Worm (Caenorhabditis elegans) whole organism, young adult: Measurements from ENCODE around the gene fipr-12.

ENCODE experiments used
- B0261.1 ChIP-seq: sonication (generic microtip); optimal IDR thresholded peaks from 2 replicates; lab custom pipeline; 2016; ENCODE audit warnings: mild to moderate bottlenecking, missing genetic modification characterization, moderate library complexity, missing compliant biosample characterization
- C17E4.6 ChIP-seq: fragments of 200-800 bp; sonication (Bioruptor generic); IDR thresholded peaks from 2 replicates; pipeline ENCODE4 v1.3.6; 2022; ENCODE audit warnings: missing genetic modification reagents, missing genetic modification characterization, missing compliant biosample characterization
- F10E7.11 ChIP-seq: sonication (generic microtip); optimal IDR thresholded peaks from 2 replicates; lab custom pipeline; 2017; ENCODE audit warnings: mild to moderate bottlenecking, missing genetic modification characterization, moderate library complexity, missing compliant biosample characterization
- F37B4.10 ChIP-seq: fragments of 200-800 bp; sonication (Bioruptor generic); IDR thresholded peaks from 2 replicates; pipeline ENCODE4 v1.3.6; 2022; ENCODE audit warnings: missing genetic modification characterization, missing compliant biosample characterization
- F52B5.7 ChIP-seq: sonication (generic microtip); optimal IDR thresholded peaks from 2 replicates; lab custom pipeline; 2016; ENCODE audit warnings: mild to moderate bottlenecking, missing genetic modification characterization, missing compliant biosample characterization
- F55B11.4 ChIP-seq: sonication (generic microtip); optimal IDR thresholded peaks from 2 replicates; lab custom pipeline; 2016; ENCODE audit warnings: missing compliant biosample characterization, missing genetic modification characterization, borderline replicate concordance; ENCODE audit not compliant: insufficient read depth
- F57C9.4 ChIP-seq: sonication (generic microtip); optimal IDR thresholded peaks from 2 replicates; lab custom pipeline; 2017; ENCODE audit warnings: mild to moderate bottlenecking, missing genetic modification characterization, missing compliant biosample characterization
- K11D2.4 ChIP-seq: fragments of 200-800 bp; sonication (Bioruptor generic); IDR thresholded peaks from 2 replicates; pipeline ENCODE4 v1.3.6; 2022; ENCODE audit warnings: missing genetic modification reagents, missing genetic modification characterization, missing compliant biosample characterization
- T07F8.4 ChIP-seq: sonication (generic microtip); optimal IDR thresholded peaks from 2 replicates; lab custom pipeline; 2016; ENCODE audit warnings: mild to moderate bottlenecking, missing genetic modification characterization, moderate library complexity, missing compliant biosample characterization
- Y67H2A.10 ChIP-seq: fragments of 200-800 bp; sonication (Bioruptor generic); conservative IDR thresholded peaks from 2 replicates; pipeline ENCODE4 v1.3.6; 2022; ENCODE audit warnings: missing genetic modification reagents, missing genetic modification characterization, missing compliant biosample characterization
- Y79H2A.3 ChIP-seq: fragments of 200-800 bp; sonication (Bioruptor generic); conservative IDR thresholded peaks from 2 replicates; pipeline ENCODE4 v1.3.6; 2022; ENCODE audit warnings: missing genetic modification reagents, missing genetic modification characterization, missing compliant biosample characterization
- Y95B8A.8 ChIP-seq: fragments of 200-800 bp; sonication (Bioruptor generic); IDR thresholded peaks from 2 replicates; pipeline ENCODE4 v1.3.6; 2022; ENCODE audit warnings: missing genetic modification reagents, missing genetic modification characterization, missing compliant biosample characterization
- ZK185.1 ChIP-seq: sonication (generic microtip); optimal IDR thresholded peaks from 2 replicates; lab custom pipeline; 2016; ENCODE audit warnings: mild to moderate bottlenecking, missing genetic modification characterization, missing compliant biosample characterization; ENCODE audit not compliant: poor library complexity, severe bottlenecking
- akir-1 ChIP-seq: fragments of 200-800 bp; sonication (Bioruptor generic); optimal IDR thresholded peaks from 2 replicates; lab custom pipeline; 2018; ENCODE audit warnings: mild to moderate bottlenecking, missing genetic modification characterization, moderate library complexity, missing compliant biosample characterization
- atf-7 ChIP-seq: sonication (generic microtip); optimal IDR thresholded peaks from 2 replicates; lab custom pipeline; 2017; ENCODE audit warnings: mild to moderate bottlenecking, missing genetic modification characterization, missing compliant biosample characterization
- athp-1 ChIP-seq: sonication (generic microtip); optimal IDR thresholded peaks from 2 replicates; lab custom pipeline; 2017; ENCODE audit warnings: mild to moderate bottlenecking, missing genetic modification characterization, missing compliant biosample characterization
- attf-3 ChIP-seq: fragments of 200-800 bp; sonication (Bioruptor generic); conservative IDR thresholded peaks from 2 replicates; pipeline ENCODE4 v1.3.6; 2022; ENCODE audit warnings: missing genetic modification reagents, missing genetic modification characterization, missing compliant biosample characterization
- attf-5 ChIP-seq: fragments of 200-800 bp; sonication (Bioruptor generic); optimal IDR thresholded peaks from 2 replicates; lab custom pipeline; 2018; ENCODE audit warnings: mild to moderate bottlenecking, missing genetic modification characterization, missing compliant biosample characterization
- cebp-1 ChIP-seq, 2 experiments: fragments of 200-800 bp in 1 of 2; sonication (Bioruptor generic) in 1 of 2; sonication (generic microtip) in 1 of 2; IDR thresholded peaks in 1 of 2; optimal IDR thresholded peaks in 1 of 2; 2 replicates each; pipeline versions ENCODE4 v1.3.6 to Lab custom; 2017 to 2022; ENCODE audit warnings: missing compliant biosample characterization in 2 of 2, missing genetic modification characterization in 2 of 2, mild to moderate bottlenecking in 1 of 2, missing genetic modification reagents in 1 of 2, moderate library complexity in 1 of 2
- chd-7 ChIP-seq: sonication (generic microtip); optimal IDR thresholded peaks from 2 replicates; lab custom pipeline; 2016; ENCODE audit warnings: mild to moderate bottlenecking, missing genetic modification characterization, moderate library complexity, missing compliant biosample characterization
- egl-18 ChIP-seq: fragments of 200-800 bp; sonication (Bioruptor generic); IDR thresholded peaks from 2 replicates; pipeline ENCODE4 v1.3.6; 2022; ENCODE audit warnings: missing genetic modification reagents, missing genetic modification characterization, missing compliant biosample characterization
- egrh-3 ChIP-seq: fragments of 200-800 bp; sonication (Bioruptor generic); IDR thresholded peaks from 2 replicates; pipeline ENCODE4 v1.3.6; 2022; ENCODE audit warnings: missing genetic modification reagents, missing genetic modification characterization, missing compliant biosample characterization
- ekl-4 ChIP-seq: fragments of 200-800 bp; sonication (Bioruptor generic); IDR thresholded peaks from 2 replicates; pipeline ENCODE4 v1.3.6; 2022; ENCODE audit warnings: missing genetic modification reagents, missing genetic modification characterization, missing compliant biosample characterization
- hlh-12 ChIP-seq: sonication (generic microtip); optimal IDR thresholded peaks from 2 replicates; lab custom pipeline; 2016; ENCODE audit warnings: missing genetic modification characterization, missing compliant biosample characterization
- hrde-1 ChIP-seq: sonication (generic microtip); optimal IDR thresholded peaks from 2 replicates; lab custom pipeline; 2016; ENCODE audit warnings: missing genetic modification characterization, mild to moderate bottlenecking, missing compliant biosample characterization, moderate library complexity, missing genotype, missing genetic modification reagents, borderline replicate concordance
- hsf-1 ChIP-seq: fragments of 200-800 bp; sonication (Bioruptor generic); IDR thresholded peaks from 2 replicates; pipeline ENCODE4 v1.3.6; 2022; ENCODE audit warnings: missing genetic modification reagents, missing genetic modification characterization, missing compliant biosample characterization
- lag-1 ChIP-seq: fragments of 200-800 bp; sonication (Bioruptor generic); IDR thresholded peaks from 2 replicates; pipeline ENCODE4 v1.3.6; 2022; ENCODE audit warnings: missing genetic modification reagents, missing genetic modification characterization, missing compliant biosample characterization
- lin-26 ChIP-seq: fragments of 200-800 bp; sonication (Bioruptor generic); IDR thresholded peaks from 2 replicates; pipeline ENCODE4 v1.3.6; 2022; ENCODE audit warnings: missing genetic modification reagents, missing genetic modification characterization, missing compliant biosample characterization
- lin-40 ChIP-seq: sonication (generic microtip); optimal IDR thresholded peaks from 2 replicates; lab custom pipeline; 2016; ENCODE audit warnings: missing genetic modification characterization, mild to moderate bottlenecking, missing compliant biosample characterization, missing genotype, missing genetic modification reagents
- lsl-1 ChIP-seq: fragments of 200-800 bp; sonication (Bioruptor generic); optimal IDR thresholded peaks from 2 replicates; lab custom pipeline; 2018; ENCODE audit warnings: mild to moderate bottlenecking, missing genetic modification characterization, moderate library complexity, missing compliant biosample characterization
- lsy-27 ChIP-seq: sonication (generic microtip); optimal IDR thresholded peaks from 2 replicates; lab custom pipeline; 2017; ENCODE audit warnings: missing genetic modification characterization, mild to moderate bottlenecking, missing compliant biosample characterization, antibody characterized with exemption, missing genotype, borderline replicate concordance; ENCODE audit not compliant: insufficient read depth
- madf-3 ChIP-seq: fragments of 200-800 bp; sonication (Bioruptor generic); IDR thresholded peaks from 2 replicates; pipeline ENCODE4 v1.3.6; 2022; ENCODE audit warnings: missing genetic modification reagents, missing genetic modification characterization, missing compliant biosample characterization
- mxl-1 ChIP-seq: sonication (generic microtip); optimal IDR thresholded peaks from 2 replicates; lab custom pipeline; 2016; ENCODE audit warnings: missing genetic modification characterization, missing compliant biosample characterization
- nhr-179 ChIP-seq: sonication (generic microtip); optimal IDR thresholded peaks from 2 replicates; lab custom pipeline; 2016; ENCODE audit warnings: mild to moderate bottlenecking, missing genetic modification characterization, missing compliant biosample characterization
- nhr-27 ChIP-seq: fragments of 200-800 bp; sonication (Bioruptor generic); optimal IDR thresholded peaks from 2 replicates; lab custom pipeline; 2018; ENCODE audit warnings: mild to moderate bottlenecking, missing genetic modification characterization, moderate library complexity, missing compliant biosample characterization
- nhr-90 ChIP-seq: sonication (generic microtip); optimal IDR thresholded peaks from 2 replicates; lab custom pipeline; 2016; ENCODE audit warnings: missing genotype, mild to moderate bottlenecking, missing genetic modification characterization, missing compliant biosample characterization
- repo-1 ChIP-seq: sonication (generic microtip); optimal IDR thresholded peaks from 2 replicates; lab custom pipeline; 2017; ENCODE audit warnings: mild to moderate bottlenecking, missing genetic modification characterization, missing compliant biosample characterization
- sdz-38 ChIP-seq: sonication (generic microtip); optimal IDR thresholded peaks from 2 replicates; lab custom pipeline; 2016; ENCODE audit warnings: missing genotype, missing genetic modification characterization, missing compliant biosample characterization
- snpc-4 ChIP-seq, 5 experiments: fragments of 150-350 bp in 1 of 5; sonication (generic microtip) in 4 of 5; optimal IDR thresholded peaks; 2 replicates each; lab custom pipeline; 2014 to 2018; ENCODE audit warnings: missing genetic modification characterization in 5 of 5, missing biosample characterization in 3 of 5, antibody characterized with exemption in 2 of 5, mild to moderate bottlenecking in 2 of 5, missing compliant biosample characterization in 2 of 5, missing genotype in 2 of 5, moderate library complexity in 2 of 5, missing genetic modification reagents in 1 of 5
- unc-130 ChIP-seq: sonication (generic microtip); optimal IDR thresholded peaks from 2 replicates; lab custom pipeline; 2016; ENCODE audit warnings: missing genetic modification reagents, missing genetic modification characterization, missing compliant biosample characterization
- xnd-1 ChIP-seq: sonication (generic microtip); optimal IDR thresholded peaks from 2 replicates; lab custom pipeline; 2016; ENCODE audit warnings: missing genotype, missing genetic modification reagents, missing genetic modification characterization, missing compliant biosample characterization
- ztf-18 ChIP-seq: sonication (generic microtip); optimal IDR thresholded peaks from 2 replicates; lab custom pipeline; 2016; ENCODE audit warnings: missing genotype, mild to moderate bottlenecking, missing genetic modification characterization, missing compliant biosample characterization
- ztf-25 ChIP-seq: fragments of 200-800 bp; sonication (Bioruptor generic); IDR thresholded peaks from 2 replicates; pipeline ENCODE4 v1.3.6; 2022; ENCODE audit warnings: missing genetic modification reagents, missing genetic modification characterization, missing compliant biosample characterization
- ztf-26 ChIP-seq: sonication (generic microtip); optimal IDR thresholded peaks from 2 replicates; lab custom pipeline; 2017; ENCODE audit warnings: missing genetic modification characterization, missing compliant biosample characterization
- ztf-28 ChIP-seq: fragments of 200-800 bp; sonication (Bioruptor generic); IDR thresholded peaks from 2 replicates; pipeline ENCODE4 v1.3.6; 2022; ENCODE audit warnings: missing genetic modification reagents, missing genetic modification characterization, missing compliant biosample characterization
- ztf-3 ChIP-seq: fragments of 200-800 bp; sonication (Bioruptor generic); optimal IDR thresholded peaks from 2 replicates; lab custom pipeline; 2018; ENCODE audit warnings: mild to moderate bottlenecking, missing genetic modification characterization, missing compliant biosample characterization
- ztf-6 ChIP-seq: fragments of 200-800 bp; sonication (Bioruptor generic); IDR thresholded peaks from 2 replicates; pipeline ENCODE4 v1.3.6; 2022; ENCODE audit warnings: missing genetic modification reagents, missing genetic modification characterization, missing compliant biosample characterization

Gene fipr-12

ce11 chrV:9978425-9978824 is 35.3 kb downstream of the fipr-12 start:
- TF ChIP-seq attf-3 (GFP tag; lab: Robert Waterston, UW) (0 out of 2 replicates have a peak, but pooled peaks have one; percentile 23), F55B11.4 (tag; lab: Kevin White, UChicago) (no peak), sdz-38 (tag; lab: Kevin White, UChicago) (no peak), nhr-90 (no peak), lag-1 (no peak), attf-5 (peak; percentile 28), mxl-1 (no peak), ZK185.1 (tag; lab: Kevin White, UChicago) (peak; percentile 21), F10E7.11 (tag; lab: Kevin White, UChicago) (peak; percentile 33), F57C9.4 (no peak), F52B5.7 (no peak), athp-1 (peak; percentile 33), K11D2.4 (GFP tag; lab: Robert Waterston, UW) (no peak), hrde-1 (tag; lab: Kevin White, UChicago) (peak; percentile 21), ztf-28 (GFP tag; lab: Robert Waterston, UW) (no peak), egl-18 (peak; percentile 71; the same call in 1 of the 2 replicates), Y67H2A.10 (GFP tag; lab: Robert Waterston, UW) (no peak), Y79H2A.3 (GFP tag; lab: Robert Waterston, UW) (no peak), akir-1 (GFP tag; lab: Kevin White, UChicago) (no peak), lin-26 (GFP tag; lab: Robert Waterston, UW) (peak; percentile 45; the same call in 1 of the 2 replicates), C17E4.6 (GFP tag; lab: Robert Waterston, UW) (peak; percentile 62; the same call in 1 of the 2 replicates), hsf-1 (GFP tag; lab: Robert Waterston, UW) (peak; percentile 71; the same call in 1 of the 2 replicates), T07F8.4 (no peak), ztf-26 (tag; lab: Kevin White, UChicago) (no peak), ztf-18 (tag; lab: Kevin White, UChicago) (no peak), lsl-1 (GFP tag; lab: Kevin White, UChicago) (no peak), ztf-6 (no peak), atf-7 (tag; lab: Kevin White, UChicago) (peak; percentile 28), lin-40 (tag; lab: Kevin White, UChicago) (no peak), nhr-179 (tag; lab: Kevin White, UChicago) (no peak), egrh-3 (GFP tag; lab: Robert Waterston, UW) (no peak), Y95B8A.8 (no peak), ztf-25 (GFP tag; lab: Robert Waterston, UW) (no peak), ztf-3 (no peak), nhr-27 (tag; lab: Kevin White, UChicago) (no peak), madf-3 (GFP tag; lab: Robert Waterston, UW) (no peak), cebp-1 (GFP tag; IDR thresholded peaks at IDR 0.05; lab: Robert Waterston, UW) (no peak), cebp-1 (tag; optimal IDR thresholded peaks at IDR 0.05; lab: Kevin White, UChicago) (peak; percentile 46), lsy-27 (tag; lab: Kevin White, UChicago) (no peak), repo-1 (no peak), chd-7 (tag; lab: Kevin White, UChicago) (peak; percentile 24), F37B4.10 (no peak), xnd-1 (tag; lab: Kevin White, UChicago) (no peak), B0261.1 (tag; lab: Kevin White, UChicago) (no peak), unc-130 (no peak), hlh-12 (tag; lab: Kevin White, UChicago) (no peak), snpc-4 (GFP tag; optimal IDR thresholded peaks at IDR 0.05; lab: Kevin White, UChicago) (no peak), snpc-4 (tag; optimal IDR thresholded peaks at IDR 0.05; lab: Kevin White, UChicago) (peak in 2 of 4 experiments; percentile 24 to 26), ekl-4 (GFP tag; lab: Robert Waterston, UW) (peak; percentile 46; the same call in 1 of the 2 replicates)
